Fruit fly (Drosophila melanogaster) whole organism, wandering third instar larva: ENCODE data around the gene Tsp2A.

ENCODE experiments used
- Abd-B ChIP-seq: fragments of >200 bp; optimal IDR thresholded peaks from 2 replicates; lab custom pipeline; 2017; ENCODE audit warnings: missing biosample characterization, missing genetic modification characterization
- CrebA ChIP-seq: fragments of 200-800 bp; sonication (Bioruptor generic); optimal IDR thresholded peaks from 2 replicates; lab custom pipeline; 2016; ENCODE audit warnings: missing biosample characterization, mild to moderate bottlenecking, missing genetic modification characterization, borderline replicate concordance
- Dfd ChIP-seq: fragments of >200 bp; optimal IDR thresholded peaks from 2 replicates; lab custom pipeline; 2017; ENCODE audit warnings: missing biosample characterization, missing genetic modification characterization
- Dif ChIP-seq: fragments of 200-275, 200-300 bp; sonication (Bioruptor generic); optimal IDR thresholded peaks from 2 replicates; lab custom pipeline; 2018; ENCODE audit warnings: missing biosample characterization, missing genetic modification characterization; ENCODE audit not compliant: partially characterized antibody
- HLH106 ChIP-seq: fragments of 200-800 bp; optimal IDR thresholded peaks from 3 replicates; lab custom pipeline; 2019; ENCODE audit warnings: missing biosample characterization, mild to moderate bottlenecking, missing genetic modification characterization, moderate library complexity
- Hr78 ChIP-seq: fragments of >200 bp; optimal IDR thresholded peaks from 2 replicates; lab custom pipeline; 2017; ENCODE audit warnings: missing biosample characterization, missing genetic modification characterization
- Hr83 ChIP-seq: fragments of 200-300 bp; sonication (Bioruptor generic); optimal IDR thresholded peaks from 2 replicates; lab custom pipeline; 2016; ENCODE audit warnings: missing biosample characterization, mild to moderate bottlenecking, missing genetic modification characterization, moderate library complexity; ENCODE audit not compliant: poor library complexity, severe bottlenecking
- Jra ChIP-seq: sonication (Bioruptor generic); optimal IDR thresholded peaks from 2 replicates; lab custom pipeline; 2016; ENCODE audit warnings: missing biosample characterization, missing genetic modification characterization
- Myc ChIP-seq: fragments of >200 bp; optimal IDR thresholded peaks from 2 replicates; lab custom pipeline; 2017
- N ChIP-seq: fragments of >200 bp; optimal IDR thresholded peaks from 2 replicates; lab custom pipeline; 2018; ENCODE audit warnings: missing biosample characterization, missing external identifiers, missing genetic modification characterization
- OdsH ChIP-seq: fragments of 200-800 bp; sonication (Bioruptor generic); optimal IDR thresholded peaks from 2 replicates; lab custom pipeline; 2016; ENCODE audit warnings: missing biosample characterization, mild to moderate bottlenecking, missing genetic modification characterization
- Rel ChIP-seq, 2 experiments: fragments of 200-800 bp; sonication (Bioruptor generic) in 1 of 2; optimal IDR thresholded peaks; 2 replicates in 1 of 2; 3 replicates in 1 of 2; lab custom pipeline; 2016 to 2019; ENCODE audit warnings: mild to moderate bottlenecking in 2 of 2, missing biosample characterization in 2 of 2, missing genetic modification characterization in 2 of 2, moderate library complexity in 1 of 2
- Sp1 ChIP-seq: fragments of 200-800 bp; sonication (Bioruptor generic); optimal IDR thresholded peaks from 3 replicates; lab custom pipeline; 2019; ENCODE audit warnings: missing biosample characterization, mild to moderate bottlenecking, missing genetic modification characterization, moderate library complexity
- br ChIP-seq: fragments of 200-800 bp; sonication (Bioruptor generic); optimal IDR thresholded peaks from 2 replicates; lab custom pipeline; 2016; ENCODE audit warnings: missing biosample characterization, missing genetic modification characterization
- dmrt93B ChIP-seq: fragments of 200-800 bp; sonication (Bioruptor generic); optimal IDR thresholded peaks from 2 replicates; lab custom pipeline; 2018; ENCODE audit warnings: missing biosample characterization, mild to moderate bottlenecking, missing genetic modification characterization
- dsf ChIP-seq: sonication (Bioruptor generic); optimal IDR thresholded peaks from 2 replicates; lab custom pipeline; 2016; ENCODE audit warnings: missing biosample characterization, missing genetic modification characterization, borderline replicate concordance
- foxo ChIP-seq, 2 experiments: fragments of 200-800 bp; sonication (Bioruptor generic); optimal IDR thresholded peaks; 2 replicates in 1 of 2; 3 replicates in 1 of 2; lab custom pipeline; 2016 to 2017; ENCODE audit warnings: missing biosample characterization in 2 of 2, missing genetic modification characterization in 2 of 2
- fru ChIP-seq: fragments of 200-800 bp; sonication (Bioruptor generic); optimal IDR thresholded peaks from 3 replicates; lab custom pipeline; 2016; ENCODE audit warnings: missing biosample characterization, mild to moderate bottlenecking, missing genetic modification characterization
- h ChIP-seq: fragments of 200-800 bp; sonication (Bioruptor generic); optimal IDR thresholded peaks from 3 replicates; lab custom pipeline; 2016; ENCODE audit warnings: missing biosample characterization, mild to moderate bottlenecking, missing genetic modification characterization
- jim ChIP-seq: fragments of 175-275, 200-325 bp; sonication (Bioruptor generic); optimal IDR thresholded peaks from 2 replicates; lab custom pipeline; 2016; ENCODE audit warnings: missing biosample characterization, mild to moderate bottlenecking, missing genetic modification characterization
- lola ChIP-seq: fragments of >200 bp; optimal IDR thresholded peaks from 2 replicates; lab custom pipeline; 2017; ENCODE audit warnings: missing biosample characterization, missing genetic modification characterization
- pan ChIP-seq: fragments of >200 bp; optimal IDR thresholded peaks from 2 replicates; lab custom pipeline; 2017
- rgr ChIP-seq: fragments of 200-800 bp; sonication (Bioruptor generic); optimal IDR thresholded peaks from 3 replicates; lab custom pipeline; 2016; ENCODE audit warnings: missing biosample characterization, mild to moderate bottlenecking, missing genetic modification characterization
- sage ChIP-seq: fragments of 200-800 bp; sonication (Bioruptor generic); optimal IDR thresholded peaks from 2 replicates; lab custom pipeline; 2016; ENCODE audit warnings: missing biosample characterization, mild to moderate bottlenecking, missing genetic modification characterization
- tai ChIP-seq: sonication (Bioruptor generic); optimal IDR thresholded peaks from 2 replicates; lab custom pipeline; 2016; ENCODE audit warnings: missing biosample characterization, missing genetic modification characterization
- woc ChIP-seq: sonication (Bioruptor generic); optimal IDR thresholded peaks from 2 replicates; lab custom pipeline; 2016; ENCODE audit warnings: missing biosample characterization, mild to moderate bottlenecking, missing genetic modification characterization

Tsp2A gene

dm6 chrX:1392875-1393274 is 46.5 kb downstream of the Tsp2A start, which contains the start of gene Rilpl:
Gene Rilpl (plus strand): TSS chrX:1393054.
- TF ChIP-seq Abd-B (GFP tag; lab: Kevin White, UChicago), result no peak
- peak; percentile 80 for TF ChIP-seq Jra
- peak; percentile 15 for TF ChIP-seq HLH106 (tag; lab: Kevin White, UChicago)
- TF ChIP-seq Myc (lab: Kevin White, UChicago), result no peak
- TF ChIP-seq N (GFP tag; lab: Kevin White, UChicago), result no peak
- no peak for TF ChIP-seq Hr78 (GFP tag; lab: Kevin White, UChicago)
- TF ChIP-seq Dif, result no peak
- no peak for TF ChIP-seq dsf (GFP tag; lab: Kevin White, UChicago)
- TF ChIP-seq tai (GFP tag; lab: Kevin White, UChicago), result no peak
- no peak for TF ChIP-seq lola
- TF ChIP-seq rgr, result peak; percentile 50
- no peak for TF ChIP-seq OdsH (GFP tag; lab: Kevin White, UChicago)
- TF ChIP-seq Rel (GFP tag; optimal IDR thresholded peaks at IDR 0.05; lab: Kevin White, UChicago), result no peak
- peak; percentile 48 for TF ChIP-seq Rel (tag; optimal IDR thresholded peaks at IDR 0.05; lab: Kevin White, UChicago)
- TF ChIP-seq h (GFP tag; lab: Kevin White, UChicago), result peak; percentile 45
- no peak for TF ChIP-seq Hr83 (GFP tag; lab: Kevin White, UChicago)
- peak; percentile 34 for TF ChIP-seq br
- TF ChIP-seq pan (lab: Kevin White, UChicago), result no peak
- no peak for TF ChIP-seq woc (GFP tag; lab: Kevin White, UChicago)
- no peak for TF ChIP-seq sage
- TF ChIP-seq fru (GFP tag; lab: Kevin White, UChicago), result peak; percentile 22
- no peak for TF ChIP-seq Dfd (GFP tag; lab: Kevin White, UChicago)
- TF ChIP-seq CrebA (GFP tag; lab: Kevin White, UChicago), result no peak
- TF ChIP-seq dmrt93B (GFP tag; lab: Kevin White, UChicago), result no peak
- TF ChIP-seq Sp1, result peak; percentile 25
- TF ChIP-seq foxo (GFP tag; optimal IDR thresholded peaks at IDR 0.05; lab: Kevin White, UChicago), result peak in 1 of 2 experiments; percentile 47
- TF ChIP-seq jim, result no peak
